Fruit fly (Drosophila melanogaster): ENCODE measurements around the gene GstT3.

DNA sequence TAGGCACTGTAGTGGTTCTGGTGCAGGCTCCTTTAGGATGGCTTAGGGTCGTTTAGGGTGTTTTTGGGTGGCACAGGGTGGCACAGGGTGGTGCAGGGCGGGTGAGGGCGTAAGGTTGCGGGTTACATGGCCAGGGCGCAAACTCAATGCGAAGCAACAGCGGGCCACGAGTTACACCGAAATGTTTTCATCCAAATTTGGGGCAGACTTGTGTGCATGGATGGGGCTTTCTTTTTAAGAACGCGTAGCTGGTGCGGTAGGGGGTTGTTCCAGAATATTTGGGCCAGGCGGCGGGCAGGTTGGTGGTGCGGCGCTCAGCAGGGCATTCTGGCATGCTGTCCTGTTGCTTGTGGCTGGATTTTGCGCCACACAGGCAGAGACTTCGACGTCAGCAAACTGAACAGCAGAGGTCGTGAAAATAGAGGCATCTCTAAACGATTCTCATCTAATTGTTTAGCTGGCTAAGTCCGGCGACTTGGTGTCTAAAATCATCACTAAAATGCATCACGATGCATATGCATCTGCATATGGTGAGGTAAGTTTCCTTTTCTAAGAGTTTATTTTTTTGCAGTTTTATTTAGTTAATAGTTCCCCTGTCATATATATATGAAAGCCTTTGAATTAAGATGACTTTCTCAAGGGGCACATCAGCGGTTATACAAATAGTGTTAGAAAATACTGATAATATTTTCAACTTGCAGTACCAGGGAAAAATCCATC is 19.2 kb upstream of the GstT3 start:
- TF ChIP-seq da (GFP tag; optimal IDR thresholded peaks at IDR 0.05) (no peak), CG10147 (GFP tag; optimal IDR thresholded peaks at IDR 0.05) (no peak), tup (GFP tag; optimal IDR thresholded peaks at IDR 0.05) (no peak), grn (GFP tag; optimal IDR thresholded peaks at IDR 0.05) (no peak), HLH54F (GFP tag; optimal IDR thresholded peaks at IDR 0.05) (no peak), PHDP (tag; optimal IDR thresholded peaks at IDR 0.05) (no peak), caup (GFP tag; optimal IDR thresholded peaks at IDR 0.05; ENCODE audit: severe bottlenecking) (no peak), CG7839 (tag; optimal IDR thresholded peaks at IDR 0.05) (peak; percentile 40)

All from whole organism, embryonic.